Worm (Caenorhabditis elegans) whole organism, mixed stage, embryonic: ENCODE measurements around the gene EEED8.4.
A peak's percentile ranks its signal among the peaks of the same experiment; 100 is the strongest.

ENCODE experiments used
- M03D4.4 ChIP-seq: sonication (generic microtip); optimal IDR thresholded peaks from 2 replicates; lab custom pipeline; 2017; ENCODE audit warnings: mild to moderate bottlenecking, missing genetic modification characterization, missing compliant biosample characterization
- blmp-1 ChIP-seq: fragments of 150-350 bp; optimal IDR thresholded peaks from 2 replicates; lab custom pipeline; 2014; ENCODE audit warnings: missing biosample characterization, missing genetic modification characterization
- ceh-39 ChIP-seq: fragments of 150-350 bp; optimal IDR thresholded peaks from 2 replicates; lab custom pipeline; 2014; ENCODE audit warnings: missing biosample characterization, missing genetic modification characterization
- ceh-43 ChIP-seq: fragments of 200-800 bp; sonication (Bioruptor generic); optimal IDR thresholded peaks from 2 replicates; lab custom pipeline; 2018; ENCODE audit warnings: mild to moderate bottlenecking, missing genetic modification characterization, moderate library complexity, missing compliant biosample characterization
- ces-1 ChIP-seq: fragments of 150-350 bp; optimal IDR thresholded peaks from 2 replicates; lab custom pipeline; 2014; ENCODE audit warnings: missing biosample characterization, missing genetic modification reagents, missing genetic modification characterization
- cnd-1 ChIP-seq: fragments of 200-800 bp; sonication (Bioruptor generic); optimal IDR thresholded peaks from 2 replicates; lab custom pipeline; 2018; ENCODE audit warnings: mild to moderate bottlenecking, missing genetic modification characterization, missing compliant biosample characterization
- elt-1 ChIP-seq: sonication (generic microtip); optimal IDR thresholded peaks from 2 replicates; lab custom pipeline; 2017; ENCODE audit warnings: missing genetic modification characterization, mild to moderate bottlenecking, missing compliant biosample characterization, antibody characterized with exemption, moderate library complexity, borderline replicate concordance; ENCODE audit not compliant: insufficient read depth
- elt-3 ChIP-seq: fragments of 150-350 bp; optimal IDR thresholded peaks from 2 replicates; lab custom pipeline; 2014; ENCODE audit warnings: missing biosample characterization, missing genetic modification characterization
- hlh-1 ChIP-seq: fragments of 150-350 bp; optimal IDR thresholded peaks from 2 replicates; lab custom pipeline; 2014; ENCODE audit warnings: missing biosample characterization, missing genetic modification reagents, missing genetic modification characterization
- lin-13 ChIP-seq: fragments of 150-350 bp; optimal IDR thresholded peaks from 2 replicates; lab custom pipeline; 2014; ENCODE audit warnings: missing biosample characterization, missing genetic modification characterization
- lin-32 ChIP-seq: fragments of 200-800 bp; sonication (Bioruptor generic); optimal IDR thresholded peaks from 2 replicates; lab custom pipeline; 2018; ENCODE audit warnings: mild to moderate bottlenecking, missing genetic modification characterization, missing compliant biosample characterization
- lsy-2 ChIP-seq: fragments of 150-350 bp; optimal IDR thresholded peaks from 2 replicates; lab custom pipeline; 2014; ENCODE audit warnings: missing biosample characterization, missing genetic modification characterization
- mab-5 ChIP-seq: fragments of 150-350 bp; optimal IDR thresholded peaks from 2 replicates; lab custom pipeline; 2014; ENCODE audit warnings: missing biosample characterization, missing genetic modification characterization
- mep-1 ChIP-seq: fragments of 150-350 bp; optimal IDR thresholded peaks from 2 replicates; lab custom pipeline; 2017; ENCODE audit warnings: missing biosample characterization, missing genetic modification reagents, missing genetic modification characterization, inconsistent platforms
- mls-2 ChIP-seq: sonication (generic microtip); optimal IDR thresholded peaks from 2 replicates; lab custom pipeline; 2016; ENCODE audit warnings: mild to moderate bottlenecking, missing genetic modification characterization, moderate library complexity, missing compliant biosample characterization
- nhr-28 ChIP-seq: fragments of 150-350 bp; optimal IDR thresholded peaks from 2 replicates; lab custom pipeline; 2014; ENCODE audit warnings: missing biosample characterization, missing genetic modification characterization
- nhr-76 ChIP-seq: sonication (generic microtip); optimal IDR thresholded peaks from 2 replicates; lab custom pipeline; 2017; ENCODE audit warnings: missing biosample characterization, missing genetic modification characterization
- pha-4 ChIP-seq: fragments of 150-350 bp; optimal IDR thresholded peaks from 2 replicates; lab custom pipeline; 2018; ENCODE audit warnings: missing biosample characterization, missing genetic modification reagents, missing genetic modification characterization
- sptf-1 ChIP-seq: sonication (generic microtip); optimal IDR thresholded peaks from 2 replicates; lab custom pipeline; 2017; ENCODE audit warnings: mild to moderate bottlenecking, missing genetic modification characterization, moderate library complexity, missing compliant biosample characterization
- tbx-8 ChIP-seq: fragments of 200-800 bp; sonication (Bioruptor generic); optimal IDR thresholded peaks from 2 replicates; lab custom pipeline; 2018; ENCODE audit warnings: mild to moderate bottlenecking, missing genetic modification characterization, moderate library complexity, missing compliant biosample characterization
- unc-120 ChIP-seq: sonication (generic microtip); optimal IDR thresholded peaks from 2 replicates; lab custom pipeline; 2017; ENCODE audit warnings: missing genetic modification characterization, missing compliant biosample characterization; ENCODE audit not compliant: poor library complexity, severe bottlenecking
- unc-39 ChIP-seq: fragments of 150-350 bp; optimal IDR thresholded peaks from 2 replicates; lab custom pipeline; 2014; ENCODE audit warnings: missing biosample characterization, missing genetic modification characterization
- unc-62 ChIP-seq: fragments of 150-350 bp; optimal IDR thresholded peaks from 2 replicates; lab custom pipeline; 2014; ENCODE audit warnings: missing biosample characterization, missing genetic modification reagents, missing genetic modification characterization
- zip-8 ChIP-seq: fragments of 150-350 bp; optimal IDR thresholded peaks from 2 replicates; lab custom pipeline; 2014; ENCODE audit warnings: missing biosample characterization, missing genetic modification characterization
- ztf-11 ChIP-seq: fragments of 150-350 bp; optimal IDR thresholded peaks from 2 replicates; lab custom pipeline; 2014; ENCODE audit warnings: missing biosample characterization, missing genetic modification characterization

The EEED8.4 gene

ce11 chrII:5418317-5418716, 9.2 kb downstream of the EEED8.4 start:
- TF ChIP-seq lin-32 (GFP tag; lab: Kevin White, UChicago), result peak; percentile 67
- no peak for TF ChIP-seq elt-3 (tag; lab: Kevin White, UChicago)
- TF ChIP-seq ceh-39, result peak; percentile 18
- TF ChIP-seq mab-5, result no peak
- TF ChIP-seq mls-2 (tag; lab: Kevin White, UChicago), result peak; percentile 52
- TF ChIP-seq ceh-43 (GFP tag; lab: Kevin White, UChicago), result peak; percentile 59
- TF ChIP-seq lsy-2 (tag; lab: Kevin White, UChicago), result no peak
- TF ChIP-seq blmp-1 (tag; lab: Kevin White, UChicago), result no peak
- no peak for TF ChIP-seq nhr-76 (tag; lab: Kevin White, UChicago)
- TF ChIP-seq ztf-11 (tag; lab: Kevin White, UChicago), result peak; percentile 13
- TF ChIP-seq unc-120 (tag; lab: Kevin White, UChicago), result peak; percentile 14
- peak; percentile 89 for TF ChIP-seq ces-1 (GFP tag; lab: Kevin White, UChicago)
- TF ChIP-seq elt-1 (tag; lab: Kevin White, UChicago), result no peak
- TF ChIP-seq cnd-1 (tag; lab: Kevin White, UChicago), result peak; percentile 84
- TF ChIP-seq nhr-28, result no peak
- peak; percentile 75 for TF ChIP-seq hlh-1 (tag; lab: Kevin White, UChicago)
- peak; percentile 25 for TF ChIP-seq lin-13 (tag; lab: Kevin White, UChicago)

ce11 chrII:5418929-5419328, 9.8 kb downstream of the EEED8.4 start, which contains the start of gene EEED8.15:
Gene EEED8.15, plus strand, starts transcription at chrII:5419229.
- TF ChIP-seq ceh-43 (GFP tag; lab: Kevin White, UChicago) (no peak), lsy-2 (tag; lab: Kevin White, UChicago) (no peak), unc-39 (tag; lab: Kevin White, UChicago) (no peak), hlh-1 (tag; lab: Kevin White, UChicago) (no peak)

- TF ChIP-seq lsy-2 (tag; lab: Kevin White, UChicago), result peak; percentile 79
- no peak for TF ChIP-seq nhr-76 (tag; lab: Kevin White, UChicago)
- TF ChIP-seq, all 35 proteins: peak for 1
Observed at ce11 chrII:5420947-5421614, 12.0 kb downstream of the EEED8.4 start, which contains the start of gene tofu-6. Gene tofu-6, plus strand, starts transcription at chrII:5421248.

ce11 chrII:5423832-5424231, 14.7 kb downstream of the EEED8.4 start, which contains the start of gene F07F6.7:
Gene F07F6.7, minus strand, starts transcription at chrII:5423858.
- TF ChIP-seq ceh-39 (no peak), unc-39 (tag; lab: Kevin White, UChicago) (no peak), ces-1 (GFP tag; lab: Kevin White, UChicago) (no peak), sptf-1 (no peak)

- TF ChIP-seq lsy-2 (tag; lab: Kevin White, UChicago) (no peak), unc-62 (no peak)
- TF ChIP-seq, all 35 proteins: peak for 0
Observed at ce11 chrII:5425633-5426032, 16.5 kb downstream of the EEED8.4 start, which contains the start of gene F07F6.8. Gene F07F6.8, minus strand, starts transcription at chrII:5425733.

ce11 chrII:5426054-5426453, 16.9 kb downstream of the EEED8.4 start:
- TF ChIP-seq mep-1 (tag; lab: Kevin White, UChicago) (peak; percentile 3), unc-120 (tag; lab: Kevin White, UChicago) (peak; percentile 29), mls-2 (tag; lab: Kevin White, UChicago) (no peak), elt-1 (tag; lab: Kevin White, UChicago) (no peak), ceh-39 (peak; percentile 18), sptf-1 (peak; percentile 38), unc-62 (peak; percentile 39), pha-4 (tag; lab: Kevin White, UChicago) (peak; percentile 33)

ce11 chrII:5426470-5426869, 17.4 kb downstream of the EEED8.4 start:
- no peak for TF ChIP-seq unc-120 (tag; lab: Kevin White, UChicago)
- TF ChIP-seq elt-3 (tag; lab: Kevin White, UChicago), result no peak
- no peak for TF ChIP-seq nhr-28
- TF ChIP-seq ceh-43 (GFP tag; lab: Kevin White, UChicago), result no peak
- no peak for TF ChIP-seq lin-32 (GFP tag; lab: Kevin White, UChicago)
- TF ChIP-seq mls-2 (tag; lab: Kevin White, UChicago), result no peak
- TF ChIP-seq M03D4.4 (tag; lab: Kevin White, UChicago), result no peak
- no peak for TF ChIP-seq blmp-1 (tag; lab: Kevin White, UChicago)
- no peak for TF ChIP-seq zip-8
- TF ChIP-seq mab-5, result no peak
- TF ChIP-seq tbx-8 (GFP tag; lab: Kevin White, UChicago), result no peak
